Worm (Caenorhabditis elegans): ENCODE measurements around the gene nhr-257.
"Not testable (repeated sequence)": the region's sequence is repeated elsewhere in the genome, so short reads cannot be mapped to it uniquely, and the experiment has no call there.

nhr-257 gene

ce11 chrII:3815445-3816208 is 37.1 kb upstream of the nhr-257 start:
- TF ChIP-seq jun-1 (tag; optimal IDR thresholded peaks at IDR 0.05), result peak; percentile 83
- TF ChIP-seq hmg-11 (tag; optimal IDR thresholded peaks at IDR 0.05), result peak; percentile 5
- TF ChIP-seq pha-4 (tag; optimal IDR thresholded peaks at IDR 0.05), result peak; percentile 6
- peak; percentile 93 for TF ChIP-seq elt-2 (tag; optimal IDR thresholded peaks at IDR 0.05)
- TF ChIP-seq pqm-1 (tag; optimal IDR thresholded peaks at IDR 0.05), result peak; percentile 80
- no peak for TF ChIP-seq ceh-28 (tag; optimal IDR thresholded peaks at IDR 0.05)
- TF ChIP-seq fkh-2 (tag; optimal IDR thresholded peaks at IDR 0.05), result no peak

- TF ChIP-seq fos-1 (tag; optimal IDR thresholded peaks at IDR 0.05); aly-2 (tag; optimal IDR thresholded peaks at IDR 0.05); ama-1 (optimal IDR thresholded peaks at IDR 0.05): not testable (repeated sequence)
These were observed 36.4 kb upstream of the nhr-257 start, which contains the start of gene fbxa-24 for ce11 chrII:3816251-3816849. fbxa-24 (plus strand) TSS chrII:3816526.

ce11 chrII:3821248-3821647 is 31.5 kb upstream of the nhr-257 start, which contains the start of gene F54D10.7:
F54D10.7 (minus strand) TSS chrII:3821296.
- TF ChIP-seq ceh-82 (tag; optimal IDR thresholded peaks at IDR 0.05) (no peak), egl-27 (tag; optimal IDR thresholded peaks at IDR 0.05) (no peak), ama-1 (optimal IDR thresholded peaks at IDR 0.05) (no peak), elt-3 (tag; optimal IDR thresholded peaks at IDR 0.05) (no peak), nfya-1 (tag; optimal IDR thresholded peaks at IDR 0.05; ENCODE audit: insufficient read depth) (no peak), mml-1 (tag; optimal IDR thresholded peaks at IDR 0.05) (no peak), fkh-2 (tag; optimal IDR thresholded peaks at IDR 0.05) (no peak), ceh-16 (tag; optimal IDR thresholded peaks at IDR 0.05) (no peak), nhr-25 (tag; optimal IDR thresholded peaks at IDR 0.05) (no peak)

ce11 chrII:3823855-3824254 is 28.9 kb upstream of the nhr-257 start, which contains the start of gene skr-15:
skr-15 (plus strand) TSS chrII:3824155.
- TF ChIP-seq elt-2 (tag; optimal IDR thresholded peaks at IDR 0.05) (no peak), nhr-11 (tag; optimal IDR thresholded peaks at IDR 0.05) (no peak), nhr-23 (tag; optimal IDR thresholded peaks at IDR 0.05) (no peak), lin-15B (tag; optimal IDR thresholded peaks at IDR 0.05) (no peak), ztf-11 (tag; optimal IDR thresholded peaks at IDR 0.05) (no peak), skn-1 (tag; optimal IDR thresholded peaks at IDR 0.05) (no peak), nhr-43 (tag; optimal IDR thresholded peaks at IDR 0.05; ENCODE audit: poor library complexity, severe bottlenecking) (no peak), unc-62 (GFP tag; optimal IDR thresholded peaks at IDR 0.05) (no peak), daf-12 (tag; optimal IDR thresholded peaks at IDR 0.05) (no peak)

- TF ChIP-seq nhr-23 (tag; optimal IDR thresholded peaks at IDR 0.05), result no peak
- no peak for TF ChIP-seq nhr-11 (tag; optimal IDR thresholded peaks at IDR 0.05)
- TF ChIP-seq nhr-28 (tag; optimal IDR thresholded peaks at IDR 0.05), result no peak
- TF ChIP-seq nfya-1 (tag; optimal IDR thresholded peaks at IDR 0.05; ENCODE audit: insufficient read depth), result no peak
- no peak for TF ChIP-seq ceh-28 (tag; optimal IDR thresholded peaks at IDR 0.05)
- TF ChIP-seq nhr-67 (tag; optimal IDR thresholded peaks at IDR 0.05), result no peak
- no peak for TF ChIP-seq zag-1 (tag; optimal IDR thresholded peaks at IDR 0.05)
- no peak for TF ChIP-seq snpc-4 (tag; optimal IDR thresholded peaks at IDR 0.05)
- TF ChIP-seq lsy-12 (tag; optimal IDR thresholded peaks at IDR 0.05), result no peak
- TF ChIP-seq ztf-11 (tag; optimal IDR thresholded peaks at IDR 0.05), result no peak
- TF ChIP-seq egl-5 (tag; optimal IDR thresholded peaks at IDR 0.05), result no peak
- TF ChIP-seq pha-4 (tag; optimal IDR thresholded peaks at IDR 0.05), result no peak
- no peak for TF ChIP-seq daf-12 (tag; optimal IDR thresholded peaks at IDR 0.05)
- no peak for TF ChIP-seq ceh-82 (tag; optimal IDR thresholded peaks at IDR 0.05)
- TF ChIP-seq lin-15B (tag; optimal IDR thresholded peaks at IDR 0.05), result no peak
- no peak for TF ChIP-seq nhr-76 (tag; optimal IDR thresholded peaks at IDR 0.05)
- TF ChIP-seq nhr-25 (tag; optimal IDR thresholded peaks at IDR 0.05), result no peak
- no peak for TF ChIP-seq nhr-43 (tag; optimal IDR thresholded peaks at IDR 0.05; ENCODE audit: poor library complexity, severe bottlenecking)
- TF ChIP-seq sea-2 (GFP tag; optimal IDR thresholded peaks at IDR 0.05), result no peak
These were observed 25.0 kb upstream of the nhr-257 start, which contains the start of gene F54D10.8 for ce11 chrII:3827801-3828200. F54D10.8 (minus strand) TSS chrII:3827901.

Data from whole organism, L3 larva.